Worm (Caenorhabditis elegans): ENCODE data around the gene Y50D7A.10.
A peak's percentile ranks its signal among the peaks of the same experiment; 100 is the strongest.

DNA sequence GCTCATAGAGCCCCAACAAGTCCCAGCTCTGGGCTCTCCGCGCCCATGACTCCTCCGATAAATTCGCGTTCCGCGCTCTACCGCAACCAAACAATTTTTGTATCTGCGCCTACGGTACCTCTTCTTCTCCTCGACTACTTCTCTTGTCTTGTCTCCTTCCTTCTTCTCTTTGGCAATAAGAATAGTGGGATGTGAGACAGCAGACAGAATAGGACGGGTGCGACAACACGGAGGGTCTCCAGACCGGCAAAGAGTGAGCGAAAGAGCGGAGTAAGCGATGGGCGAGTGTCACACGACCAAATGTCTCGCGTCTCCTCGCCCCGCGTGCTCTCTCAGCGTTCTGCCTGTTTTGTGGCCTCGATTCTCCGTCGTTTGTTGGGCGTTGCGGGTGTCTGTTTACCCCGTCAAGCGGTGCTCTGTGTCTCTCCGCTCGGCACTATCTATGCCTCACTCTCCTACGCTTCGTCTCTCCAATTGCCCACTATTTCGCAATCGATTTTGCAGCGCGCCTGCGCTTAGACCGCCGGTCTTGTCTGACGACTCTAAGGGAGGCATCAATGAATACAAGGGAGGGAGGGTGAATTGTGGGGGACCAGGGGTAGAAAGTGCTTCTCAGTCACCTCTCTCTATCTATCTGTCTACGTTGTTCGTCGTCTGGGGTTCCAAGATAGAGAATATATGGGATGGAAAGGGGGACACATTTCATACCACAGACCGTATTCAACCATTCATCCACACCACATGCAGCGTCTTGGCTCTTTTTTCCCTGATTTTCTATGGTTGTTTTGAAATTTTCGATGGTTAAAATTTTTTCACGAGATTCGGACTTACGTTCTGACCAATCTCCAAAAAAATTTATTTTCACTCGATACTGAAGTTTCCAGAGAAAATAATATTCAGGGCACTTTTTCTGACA, 39.5 kb downstream of the Y50D7A.10 start, which contains the start of gene gei-4:
- peak; percentile 32 for TF ChIP-seq ama-1 (optimal IDR thresholded peaks at IDR 0.05)
- TF ChIP-seq scrt-1 (GFP tag; IDR thresholded peaks at IDR 0.05) = no peak; the same call in 1 of the 2 replicates
- TF ChIP-seq F13C5.2 (tag; optimal IDR thresholded peaks at IDR 0.05) = no peak
- TF ChIP-seq tra-4 (tag; optimal IDR thresholded peaks at IDR 0.05) = no peak
- TF ChIP-seq aly-1 (tag; optimal IDR thresholded peaks at IDR 0.05) = peak; percentile 58
- no peak for TF ChIP-seq hnd-1 (tag; optimal IDR thresholded peaks at IDR 0.05)
- no peak for TF ChIP-seq ceh-13 (GFP tag; optimal IDR thresholded peaks at IDR 0.05)
- TF ChIP-seq tbx-11 (GFP tag; IDR thresholded peaks at IDR 0.05) = no peak
- 0 out of 2 replicates have a peak, but pooled peaks have one; percentile 18 for TF ChIP-seq pes-1 (GFP tag; IDR thresholded peaks at IDR 0.05)
- TF ChIP-seq hmg-4 (GFP tag; optimal IDR thresholded peaks at IDR 0.05) = peak; percentile 69
- TF ChIP-seq ceh-36 (tag; optimal IDR thresholded peaks at IDR 0.05) = no peak
- TF ChIP-seq flt-1 (GFP tag; IDR thresholded peaks at IDR 0.05) = no peak; the same call in 1 of the 2 replicates
- TF ChIP-seq B0310.2 (tag; optimal IDR thresholded peaks at IDR 0.05) = no peak
